Worm (Caenorhabditis elegans): ENCODE data around the gene srb-5.

- TF ChIP-seq mes-2 (tag; optimal IDR thresholded peaks at IDR 0.05; ENCODE audit: poor library complexity, severe bottlenecking) (no peak), set-16 (GFP tag; IDR thresholded peaks at IDR 0.05) (no peak), ceh-44 (GFP tag; IDR thresholded peaks at IDR 0.05) (no peak), nhr-237 (tag; optimal IDR thresholded peaks at IDR 0.05) (no peak)
Observed at ce11 chrII:5171610-5172009, 8.4 kb upstream of the srb-5 start, which contains the start of gene C27D6.15.
